Worm (Caenorhabditis elegans) whole organism, L4 larva: ENCODE results near the gene tbc-19.

Source experiments
- F10B5.3 ChIP-seq: sonication (generic microtip); optimal IDR thresholded peaks from 2 replicates; lab custom pipeline; 2016; ENCODE audit warnings: mild to moderate bottlenecking, missing genetic modification characterization, missing compliant biosample characterization
- F49E8.2 ChIP-seq: sonication (generic microtip); optimal IDR thresholded peaks from 2 replicates; lab custom pipeline; 2016; ENCODE audit warnings: missing compliant biosample characterization, mild to moderate bottlenecking, missing genetic modification characterization, borderline replicate concordance
- ZK546.5 ChIP-seq, 2 experiments: sonication (generic microtip); optimal IDR thresholded peaks; 2 replicates each; lab custom pipeline; 2017; ENCODE audit warnings: missing biosample characterization in 2 of 2, missing genetic modification characterization in 2 of 2
- aha-1 ChIP-seq: fragments of 150-350 bp; peaks from one replicate; lab custom pipeline; 2014; ENCODE audit warnings: missing biosample characterization, missing genetic modification characterization
- attf-4 ChIP-seq: sonication (generic microtip); optimal IDR thresholded peaks from 3 replicates; lab custom pipeline; 2017; ENCODE audit warnings: missing biosample characterization, missing genetic modification characterization
- ceh-28 ChIP-seq: fragments of 150-350 bp; optimal IDR thresholded peaks from 2 replicates; lab custom pipeline; 2014; ENCODE audit warnings: missing biosample characterization, missing genetic modification reagents, missing genetic modification characterization
- ceh-32 ChIP-seq: sonication (generic microtip); optimal IDR thresholded peaks from 2 replicates; lab custom pipeline; 2016; ENCODE audit warnings: mild to moderate bottlenecking, missing genetic modification characterization, missing compliant biosample characterization; ENCODE audit not compliant: poor library complexity
- ceh-62 ChIP-seq: sonication (generic microtip); optimal IDR thresholded peaks from 2 replicates; lab custom pipeline; 2017; ENCODE audit warnings: missing biosample characterization, missing genetic modification characterization
- daf-16 ChIP-seq, 3 experiments: sonication (generic microtip); optimal IDR thresholded peaks; 2 replicates each; lab custom pipeline; 2016 to 2017; ENCODE audit warnings: missing genetic modification characterization in 3 of 3, missing genetic modification reagents in 3 of 3, mild to moderate bottlenecking in 2 of 3, missing compliant biosample characterization in 2 of 3, missing biosample characterization in 1 of 3, moderate library complexity in 1 of 3
- daf-19 ChIP-seq: fragments of 200-800 bp; sonication (Bioruptor generic); conservative IDR thresholded peaks from 2 replicates; pipeline ENCODE4 v1.3.6; 2022; ENCODE audit warnings: missing genetic modification characterization, missing compliant biosample characterization
- daf-8 ChIP-seq: fragments of 200-800 bp; sonication (Bioruptor generic); IDR thresholded peaks from 2 replicates; pipeline ENCODE4 v1.3.6; 2022; ENCODE audit warnings: missing genetic modification characterization, missing compliant biosample characterization
- dmd-6 ChIP-seq: fragments of 200-800 bp; sonication (Bioruptor generic); IDR thresholded peaks from 2 replicates; pipeline ENCODE4 v1.3.6; 2022; ENCODE audit warnings: missing genetic modification reagents, missing genetic modification characterization, missing compliant biosample characterization
- dmd-9 ChIP-seq: fragments of 200-800 bp; sonication (Bioruptor generic); IDR thresholded peaks from 2 replicates; pipeline ENCODE4 v1.3.6; 2022; ENCODE audit warnings: missing genetic modification reagents, missing genetic modification characterization, missing compliant biosample characterization
- dve-1 ChIP-seq: sonication (generic microtip); optimal IDR thresholded peaks from 2 replicates; lab custom pipeline; 2017; ENCODE audit warnings: antibody characterized with exemption, mild to moderate bottlenecking, missing genetic modification characterization, missing compliant biosample characterization; ENCODE audit not compliant: insufficient read depth
- hif-1 ChIP-seq, 2 experiments: sonication (generic microtip); optimal IDR thresholded peaks; 2 replicates each; lab custom pipeline; 2016 to 2017; ENCODE audit warnings: missing compliant biosample characterization in 2 of 2, missing genetic modification characterization in 2 of 2, missing genetic modification reagents in 2 of 2, missing genotype in 2 of 2, mild to moderate bottlenecking in 1 of 2
- hlh-11 ChIP-seq: fragments of 200-800 bp; sonication (Bioruptor generic); optimal IDR thresholded peaks from 2 replicates; lab custom pipeline; 2018; ENCODE audit warnings: mild to moderate bottlenecking, missing genetic modification characterization, missing compliant biosample characterization
- jun-1 ChIP-seq: fragments of 150-350 bp; optimal IDR thresholded peaks from 2 replicates; lab custom pipeline; 2014; ENCODE audit warnings: missing biosample characterization, missing genetic modification reagents, missing genetic modification characterization
- mdl-1 ChIP-seq, 2 experiments: fragments of 150-350 bp in 1 of 2; sonication (generic microtip) in 1 of 2; optimal IDR thresholded peaks; 2 replicates each; lab custom pipeline; 2014 to 2017; ENCODE audit warnings: missing biosample characterization in 2 of 2, missing genetic modification characterization in 2 of 2
- mdt-29 ChIP-seq: fragments of 200-800 bp; sonication (Bioruptor generic); IDR thresholded peaks from 2 replicates; pipeline ENCODE4 v1.3.6; 2022; ENCODE audit warnings: missing genetic modification reagents, missing genetic modification characterization, missing compliant biosample characterization
- mep-1 ChIP-seq: fragments of 150-350 bp; sonication (generic microtip); optimal IDR thresholded peaks from 3 replicates; lab custom pipeline; 2014; ENCODE audit warnings: missing biosample characterization, missing genetic modification characterization
- mes-2 ChIP-seq: sonication (generic microtip); optimal IDR thresholded peaks from 2 replicates; lab custom pipeline; 2016; ENCODE audit warnings: missing genotype, mild to moderate bottlenecking, missing genetic modification characterization, missing compliant biosample characterization; ENCODE audit not compliant: poor library complexity, severe bottlenecking
- mxl-3 ChIP-seq: fragments of 200-800 bp; sonication (Bioruptor generic); optimal IDR thresholded peaks from 2 replicates; lab custom pipeline; 2018; ENCODE audit warnings: mild to moderate bottlenecking, missing genetic modification characterization, missing compliant biosample characterization
- nhr-102 ChIP-seq: sonication (generic microtip); optimal IDR thresholded peaks from 2 replicates; lab custom pipeline; 2016; ENCODE audit warnings: mild to moderate bottlenecking, missing genetic modification characterization, moderate library complexity, missing compliant biosample characterization
- nhr-28 ChIP-seq: fragments of 150-350 bp; optimal IDR thresholded peaks from 2 replicates; lab custom pipeline; 2014; ENCODE audit warnings: missing biosample characterization, missing genetic modification characterization
- nhr-77 ChIP-seq: fragments of 150-350 bp; optimal IDR thresholded peaks from 2 replicates; lab custom pipeline; 2014; ENCODE audit warnings: missing biosample characterization, missing genetic modification characterization
- pha-4 ChIP-seq, 2 experiments: fragments of 150-350 bp in 1 of 2; fragments of 200-800 bp in 1 of 2; sonication (Bioruptor generic) in 1 of 2; IDR thresholded peaks in 1 of 2; optimal IDR thresholded peaks in 1 of 2; 2 replicates each; pipeline versions ENCODE4 v1.3.6 to Lab custom; 2014 to 2022; ENCODE audit warnings: missing genetic modification characterization in 2 of 2, missing genetic modification reagents in 2 of 2, missing biosample characterization in 1 of 2, missing compliant biosample characterization in 1 of 2
- pqm-1 ChIP-seq: sonication (generic microtip); optimal IDR thresholded peaks from 2 replicates; lab custom pipeline; 2017; ENCODE audit warnings: missing biosample characterization, missing genetic modification characterization
- rbr-2 ChIP-seq: sonication (generic microtip); optimal IDR thresholded peaks from 2 replicates; lab custom pipeline; 2016; ENCODE audit warnings: missing genotype, missing genetic modification characterization, missing compliant biosample characterization
- tra-1 ChIP-seq: fragments of 200-800 bp; sonication (Bioruptor generic); IDR thresholded peaks from 2 replicates; pipeline ENCODE4 v1.3.6; 2022; ENCODE audit warnings: missing genetic modification reagents, missing genetic modification characterization, missing compliant biosample characterization
- unc-130 ChIP-seq: sonication (generic microtip); optimal IDR thresholded peaks from 2 replicates; lab custom pipeline; 2016; ENCODE audit warnings: missing genetic modification reagents, missing genetic modification characterization, missing compliant biosample characterization
- unc-39 ChIP-seq: sonication (generic microtip); optimal IDR thresholded peaks from 2 replicates; lab custom pipeline; 2017; ENCODE audit warnings: missing biosample characterization, missing genetic modification characterization
- unc-62 ChIP-seq, 3 experiments: fragments of 150-350 bp in 1 of 3; sonication (generic microtip); optimal IDR thresholded peaks in 2 of 3; peaks in 1 of 3; 1 replicate in 1 of 3; 2 replicates in 2 of 3; lab custom pipeline; 2014 to 2017; ENCODE audit warnings: missing biosample characterization in 3 of 3, missing genetic modification characterization in 3 of 3, missing genetic modification reagents in 3 of 3, missing genotype in 1 of 3
- zfp-2 ChIP-seq: sonication (generic microtip); optimal IDR thresholded peaks from 2 replicates; lab custom pipeline; 2016; ENCODE audit warnings: mild to moderate bottlenecking, missing genetic modification characterization, missing compliant biosample characterization
- zfp-3 ChIP-seq: fragments of 200-800 bp; sonication (Bioruptor generic); conservative IDR thresholded peaks from 2 replicates; pipeline ENCODE4 v1.3.6; 2022; ENCODE audit warnings: missing genetic modification reagents, missing genetic modification characterization, missing compliant biosample characterization
- ztf-7 ChIP-seq: fragments of 150-350 bp; optimal IDR thresholded peaks from 2 replicates; lab custom pipeline; 2014; ENCODE audit warnings: missing biosample characterization, missing genetic modification characterization

Gene tbc-19

DNA sequence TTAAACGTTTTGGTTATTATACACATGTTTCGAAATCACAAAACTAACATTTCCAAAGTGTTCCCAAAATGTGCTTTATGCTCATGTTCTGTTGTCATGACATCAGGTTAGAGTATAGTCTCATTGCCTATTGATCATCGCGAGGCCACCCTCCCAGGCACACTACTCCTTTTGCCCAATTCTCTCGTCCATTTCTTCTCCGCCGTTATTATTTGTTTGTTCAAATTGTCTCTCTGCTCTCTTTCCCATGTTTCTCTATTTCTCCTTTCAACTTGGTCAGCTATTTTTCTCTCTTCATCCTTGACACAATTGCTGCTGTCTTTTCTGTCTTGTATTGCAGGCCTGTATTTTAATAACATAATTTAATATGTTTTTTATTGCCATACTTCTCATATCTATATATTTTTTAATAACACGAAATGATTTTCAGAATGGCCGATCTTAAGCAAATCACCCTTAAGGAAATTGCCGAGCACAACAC lies 10.8 kb downstream of the tbc-19 start, which contains the start of gene cytb-5.1 (continued):
- TF ChIP-seq dmd-9 (GFP tag; lab: Robert Waterston, UW) (no peak), F49E8.2 (tag; lab: Kevin White, UChicago) (no peak), nhr-28 (peak; percentile 94), unc-130 (no peak), jun-1 (tag; lab: Kevin White, UChicago) (no peak), ZK546.5 (tag; optimal IDR thresholded peaks at IDR 0.05; lab: Kevin White, UChicago) (no peak), ceh-62 (no peak), ztf-7 (tag; lab: Kevin White, UChicago) (no peak), mdt-29 (no peak), zfp-3 (GFP tag; lab: Robert Waterston, UW) (no peak), mxl-3 (GFP tag; lab: Kevin White, UChicago) (peak; percentile 18), tra-1 (GFP tag; lab: Robert Waterston, UW) (no peak)

DNA sequence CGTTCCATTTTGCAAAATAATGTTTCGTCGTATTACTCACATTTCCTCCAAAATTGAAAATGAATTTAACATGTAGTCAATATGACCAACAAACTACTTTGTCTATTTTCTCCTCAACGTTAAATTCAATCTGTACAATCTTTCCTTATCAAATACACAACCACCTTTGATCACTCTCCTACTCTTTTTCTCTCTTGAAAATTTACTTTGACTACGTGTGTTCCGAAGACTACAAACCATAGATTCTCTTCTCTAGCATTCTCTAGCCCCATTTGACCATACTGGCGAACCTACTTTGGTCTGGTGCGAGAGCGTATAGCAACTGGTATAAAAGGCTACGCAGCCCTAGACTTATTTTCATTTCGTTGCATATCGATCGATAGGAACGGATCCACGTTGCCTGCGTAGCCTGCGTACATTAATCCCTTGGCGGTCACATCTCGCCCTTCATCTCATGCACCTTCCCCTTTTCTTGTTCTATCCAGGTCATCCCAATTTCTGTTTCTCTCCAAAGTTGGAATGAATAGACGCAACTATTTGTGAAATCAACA lies 12.0 kb downstream of the tbc-19 start:
- TF ChIP-seq ceh-28 (tag; lab: Kevin White, UChicago): peak; percentile 1
- TF ChIP-seq ceh-62: no peak
- peak; percentile 1 for TF ChIP-seq mes-2 (tag; lab: Kevin White, UChicago)
- peak; percentile 65 for TF ChIP-seq dmd-6
- peak in 1 of 2 experiments; percentile 34 for TF ChIP-seq mdl-1 (tag; optimal IDR thresholded peaks at IDR 0.05; lab: Kevin White, UChicago)
- peak; percentile 100 for TF ChIP-seq nhr-28
- TF ChIP-seq dve-1: peak; percentile 68
- TF ChIP-seq zfp-3 (GFP tag; lab: Robert Waterston, UW): no peak
- no peak for TF ChIP-seq F10B5.3 (tag; lab: Kevin White, UChicago)
- TF ChIP-seq rbr-2 (tag; lab: Kevin White, UChicago): no peak
- TF ChIP-seq daf-19 (GFP tag; lab: Robert Waterston, UW): no peak
- TF ChIP-seq unc-62 (GFP tag; optimal IDR thresholded peaks at IDR 0.05 in 1 of 2; lab: Kevin White, UChicago): no peak
- no peak for TF ChIP-seq unc-62 (tag; optimal IDR thresholded peaks at IDR 0.05; lab: Kevin White, UChicago)
- peak; percentile 92 for TF ChIP-seq nhr-77
- no peak for TF ChIP-seq daf-8 (GFP tag; lab: Robert Waterston, UW)
- TF ChIP-seq zfp-2: no peak
- no peak for TF ChIP-seq pha-4 (GFP tag; IDR thresholded peaks at IDR 0.05; lab: Robert Waterston, UW)
- TF ChIP-seq pha-4 (tag; optimal IDR thresholded peaks at IDR 0.05; lab: Kevin White, UChicago): no peak
- peak; percentile 30 for TF ChIP-seq mxl-3 (GFP tag; lab: Kevin White, UChicago)
- no peak for TF ChIP-seq daf-16 (GFP tag; optimal IDR thresholded peaks at IDR 0.05; lab: Kevin White, UChicago)
- TF ChIP-seq daf-16 (tag; optimal IDR thresholded peaks at IDR 0.05; lab: Kevin White, UChicago): peak; percentile 67
- TF ChIP-seq hlh-11 (tag; lab: Kevin White, UChicago): peak; percentile 47
- TF ChIP-seq attf-4 (tag; lab: Kevin White, UChicago): no peak
- TF ChIP-seq mep-1 (tag; lab: Kevin White, UChicago): peak; percentile 25
- TF ChIP-seq hif-1 (tag; optimal IDR thresholded peaks at IDR 0.05; lab: Kevin White, UChicago): peak in 1 of 2 experiments; percentile 23
- peak; percentile 13 for TF ChIP-seq pqm-1 (tag; lab: Kevin White, UChicago)
- no peak for TF ChIP-seq aha-1 (tag; lab: Kevin White, UChicago)
- peak; percentile 31 for TF ChIP-seq nhr-102
- no peak for TF ChIP-seq unc-39 (tag; lab: Kevin White, UChicago)
- no peak for TF ChIP-seq ceh-32 (tag; lab: Kevin White, UChicago)
- peak; percentile 56; the same call in 1 of the 2 replicates for TF ChIP-seq mdt-29
